Worm (Caenorhabditis elegans): ENCODE measurements around the gene pnk-4.

pnk-4 gene

ce11 chrX:5075538-5075937 lies 12.1 kb upstream of the pnk-4 start:
- no peak for TF ChIP-seq ztf-26 (tag; optimal IDR thresholded peaks at IDR 0.05)
- TF ChIP-seq rpc-1 (optimal IDR thresholded peaks at IDR 0.05), result no peak
- TF ChIP-seq rpc-1 (tag; optimal IDR thresholded peaks at IDR 0.05), result no peak
- TF ChIP-seq Y95B8A.8 (GFP tag; IDR thresholded peaks at IDR 0.05), result no peak
- no peak for TF ChIP-seq bed-1 (GFP tag; IDR thresholded peaks at IDR 0.05)
- TF ChIP-seq F37B4.10 (GFP tag; IDR thresholded peaks at IDR 0.05), result no peak
- TF ChIP-seq madf-10 (tag; optimal IDR thresholded peaks at IDR 0.05), result no peak
- no peak for TF ChIP-seq cebp-1 (GFP tag; IDR thresholded peaks at IDR 0.05)
- no peak for TF ChIP-seq cebp-1 (tag; optimal IDR thresholded peaks at IDR 0.05)
- no peak for TF ChIP-seq ztf-18 (tag; optimal IDR thresholded peaks at IDR 0.05)
- no peak for TF ChIP-seq nhr-90 (tag; optimal IDR thresholded peaks at IDR 0.05)
- no peak for TF ChIP-seq pha-4 (tag; optimal IDR thresholded peaks at IDR 0.05)
- TF ChIP-seq hrde-1 (tag; optimal IDR thresholded peaks at IDR 0.05; ENCODE audit: borderline replicate concordance), result no peak
- TF ChIP-seq chd-7 (tag; optimal IDR thresholded peaks at IDR 0.05), result no peak
- TF ChIP-seq hmg-20 (GFP tag; IDR thresholded peaks at IDR 0.05), result no peak
- no peak for TF ChIP-seq ekl-4 (GFP tag; IDR thresholded peaks at IDR 0.05)

- TF ChIP-seq ztf-26 (tag; optimal IDR thresholded peaks at IDR 0.05) (peak; percentile 66), atf-7 (tag; optimal IDR thresholded peaks at IDR 0.05) (peak; percentile 28), snpc-4 (GFP tag; optimal IDR thresholded peaks at IDR 0.05) (no peak), snpc-4 (tag; optimal IDR thresholded peaks at IDR 0.05) (peak in 1 of 4 experiments; percentile 13), egrh-3 (GFP tag; IDR thresholded peaks at IDR 0.05) (peak; percentile 45), nfyb-1 (GFP tag; IDR thresholded peaks at IDR 0.05) (peak; percentile 40; the same call in 1 of the 2 replicates), zfh-2 (GFP tag; conservative IDR thresholded peaks at IDR 0.05) (peak; percentile 97), B0336.3 (GFP tag; IDR thresholded peaks at IDR 0.05) (peak; percentile 27; the same call in 1 of the 2 replicates), lin-40 (tag; optimal IDR thresholded peaks at IDR 0.05) (peak; percentile 46), let-607 (tag; optimal IDR thresholded peaks at IDR 0.05) (peak in 1 of 2 experiments; percentile 81), ceh-91 (GFP tag; IDR thresholded peaks at IDR 0.05) (no peak), tbx-9 (tag; optimal IDR thresholded peaks at IDR 0.05; ENCODE audit: borderline replicate concordance) (no peak), nhr-80 (tag; optimal IDR thresholded peaks at IDR 0.05) (peak; percentile 94), ets-4 (GFP tag; optimal IDR thresholded peaks at IDR 0.05) (peak; percentile 10), hlh-26 (GFP tag; conservative IDR thresholded peaks at IDR 0.05) (no peak), pbrm-1 (GFP tag; IDR thresholded peaks at IDR 0.05) (no peak), chd-7 (tag; optimal IDR thresholded peaks at IDR 0.05) (peak; percentile 19), dox-1 (GFP tag; IDR thresholded peaks at IDR 0.05) (peak; percentile 81)
These were observed 9.8 kb upstream of the pnk-4 start, which contains the start of gene cal-5 for ce11 chrX:5077696-5078343. cal-5 (minus strand) TSS chrX:5077961.

ce11 chrX:5079297-5079696 lies 8.3 kb upstream of the pnk-4 start:
- peak; percentile 8 for TF ChIP-seq lin-40 (tag; optimal IDR thresholded peaks at IDR 0.05)
- TF ChIP-seq K11D2.4 (GFP tag; IDR thresholded peaks at IDR 0.05), result 0 out of 2 replicates have a peak, but pooled peaks have one; percentile 25
- no peak for TF ChIP-seq mxl-1 (tag; optimal IDR thresholded peaks at IDR 0.05)
- TF ChIP-seq ztf-25 (GFP tag; IDR thresholded peaks at IDR 0.05), result no peak

- TF ChIP-seq ztf-25 (GFP tag; IDR thresholded peaks at IDR 0.05) (no peak), zfh-2 (GFP tag; conservative IDR thresholded peaks at IDR 0.05) (0 out of 2 replicates have a peak, but pooled peaks have one; percentile 34), efl-1 (GFP tag; optimal IDR thresholded peaks at IDR 0.05) (no peak), Y67H2A.10 (GFP tag; conservative IDR thresholded peaks at IDR 0.05) (no peak)
These were observed 3.6 kb upstream of the pnk-4 start for ce11 chrX:5084080-5084479.
